Worm (Caenorhabditis elegans) whole organism, L2 larva: Measurements from ENCODE around the gene C24B9.3.

Experiments
- blmp-1 ChIP-seq: sonication (generic microtip); optimal IDR thresholded peaks from 2 replicates; lab custom pipeline; 2017; ENCODE audit warnings: missing genetic modification characterization, mild to moderate bottlenecking, missing compliant biosample characterization, antibody characterized with exemption, moderate library complexity; ENCODE audit not compliant: insufficient read depth
- lin-13 ChIP-seq: fragments of 150-350 bp; optimal IDR thresholded peaks from 2 replicates; lab custom pipeline; 2014; ENCODE audit warnings: missing biosample characterization, missing genetic modification reagents, missing genetic modification characterization
- nhr-23 ChIP-seq: fragments of 150-350 bp; optimal IDR thresholded peaks from 2 replicates; lab custom pipeline; 2014; ENCODE audit warnings: missing biosample characterization, missing genetic modification reagents, missing genetic modification characterization
- snpc-4 ChIP-seq: fragments of 150-350 bp; optimal IDR thresholded peaks from 2 replicates; lab custom pipeline; 2014; ENCODE audit warnings: missing biosample characterization, missing genetic modification characterization
- zag-1 ChIP-seq: fragments of 150-350 bp; optimal IDR thresholded peaks from 2 replicates; lab custom pipeline; 2014; ENCODE audit warnings: missing biosample characterization, missing genetic modification characterization

DNA sequence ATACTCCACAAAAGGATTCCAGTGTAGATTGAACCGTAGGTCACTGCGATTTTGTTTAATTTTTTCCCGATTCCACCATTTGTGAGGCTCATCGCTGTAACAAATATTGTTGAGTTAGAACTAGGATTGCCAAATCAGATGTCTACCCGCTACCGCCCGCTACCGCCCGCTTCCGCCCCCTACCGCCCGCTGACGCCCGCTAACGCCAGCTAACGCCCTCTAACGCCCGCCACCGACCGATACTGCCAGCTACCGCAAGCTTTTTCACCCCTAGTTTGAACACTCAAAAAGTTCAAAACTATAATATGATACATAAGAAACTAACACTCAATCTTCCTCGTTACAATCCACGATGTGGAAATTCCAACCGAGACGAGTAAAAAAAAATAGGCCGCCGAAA is 47.0 kb upstream of the C24B9.3 start:
- TF ChIP-seq snpc-4 (tag; lab: Kevin White, UChicago) (no peak), zag-1 (tag; lab: Kevin White, UChicago) (no peak), lin-13 (GFP tag; lab: Kevin White, UChicago) (no peak), blmp-1 (no peak), nhr-23 (tag; lab: Kevin White, UChicago) (no peak)
